Fruit fly (Drosophila melanogaster) whole organism, embryonic: ENCODE measurements around the gene CG42579.
A peak's percentile ranks its signal among the peaks of the same experiment; 100 is the strongest.

Source experiments
- Abd-B ChIP-seq: fragments of 200-800 bp; sonication (Bioruptor generic); optimal IDR thresholded peaks from 2 replicates; lab custom pipeline; 2018; ENCODE audit warnings: missing biosample characterization, mild to moderate bottlenecking, missing genetic modification characterization, moderate library complexity
- Antp ChIP-seq: fragments of 200-800 bp; sonication (Bioruptor generic); optimal IDR thresholded peaks from 3 replicates; lab custom pipeline; 2016; ENCODE audit warnings: missing biosample characterization, missing genetic modification characterization
- Atf3 ChIP-seq: fragments of 200-800 bp; sonication (Bioruptor generic); optimal IDR thresholded peaks from 3 replicates; lab custom pipeline; 2016; ENCODE audit warnings: missing biosample characterization, missing genetic modification characterization
- C15 ChIP-seq: fragments of 200-800 bp; sonication (Bioruptor generic); IDR thresholded peaks from 3 replicates; pipeline ENCODE4 v1.3.6; 2022; ENCODE audit warnings: missing biosample characterization, missing genetic modification characterization
- CG11504 ChIP-seq: fragments of 200-800 bp; sonication (Bioruptor generic); optimal IDR thresholded peaks from 3 replicates; lab custom pipeline; 2019; ENCODE audit warnings: missing biosample characterization, mild to moderate bottlenecking, missing genetic modification characterization, moderate library complexity
- CG12104 ChIP-seq: fragments of 200-800 bp; sonication (Bioruptor generic); optimal IDR thresholded peaks from 3 replicates; lab custom pipeline; 2016; ENCODE audit warnings: missing biosample characterization, missing genetic modification characterization
- CG1233 ChIP-seq: fragments of 200-800 bp; sonication (Bioruptor generic); optimal IDR thresholded peaks from 4 replicates; lab custom pipeline; 2018; ENCODE audit warnings: missing biosample characterization, mild to moderate bottlenecking, missing genetic modification characterization
- CG14965 ChIP-seq: fragments of 200-800 bp; sonication (Bioruptor generic); optimal IDR thresholded peaks from 2 replicates; lab custom pipeline; 2016; ENCODE audit warnings: missing biosample characterization, missing genetic modification characterization, borderline replicate concordance
- CG1602 ChIP-seq: fragments of 200-800 bp; sonication (Bioruptor generic); optimal IDR thresholded peaks from 3 replicates; lab custom pipeline; 2016; ENCODE audit warnings: missing biosample characterization, missing genetic modification characterization
- CG17385 ChIP-seq: fragments of 200-800 bp; sonication (Bioruptor generic); optimal IDR thresholded peaks from 3 replicates; lab custom pipeline; 2018; ENCODE audit warnings: missing biosample characterization, mild to moderate bottlenecking, missing genetic modification characterization
- CG3065 ChIP-seq: fragments of 200-800 bp; sonication (Bioruptor generic); optimal IDR thresholded peaks from 2 replicates; lab custom pipeline; 2016; ENCODE audit warnings: missing biosample characterization, missing genetic modification characterization
- CG31388 ChIP-seq: fragments of 200-800 bp; sonication (Bioruptor generic); optimal IDR thresholded peaks from 2 replicates; lab custom pipeline; 2016; ENCODE audit warnings: missing biosample characterization, missing genetic modification characterization
- CG3407 ChIP-seq: fragments of 200-800 bp; sonication (Bioruptor generic); optimal IDR thresholded peaks from 2 replicates; lab custom pipeline; 2018; ENCODE audit warnings: missing biosample characterization, mild to moderate bottlenecking, missing genetic modification characterization
- CG34376 ChIP-seq: fragments of 200-800 bp; sonication (Bioruptor generic); optimal IDR thresholded peaks from 2 replicates; lab custom pipeline; 2018; ENCODE audit warnings: missing biosample characterization, mild to moderate bottlenecking, missing genetic modification characterization
- CG5245 ChIP-seq: fragments of 200-800 bp; sonication (Bioruptor generic); optimal IDR thresholded peaks from 3 replicates; lab custom pipeline; 2016; ENCODE audit warnings: missing biosample characterization, missing genetic modification characterization
- CG6272 ChIP-seq: fragments of 200-800 bp; sonication (Bioruptor generic); IDR thresholded peaks from 2 replicates; pipeline ENCODE4 v1.3.6; 2022; ENCODE audit warnings: missing biosample characterization, missing genetic modification characterization
- CG6689 ChIP-seq: fragments of 200-800 bp; sonication (Bioruptor generic); IDR thresholded peaks from 2 replicates; pipeline ENCODE4 v1.3.6; 2022; ENCODE audit warnings: missing biosample characterization, missing genetic modification characterization
- CG6854 ChIP-seq: fragments of 200-800 bp; sonication (Bioruptor generic); optimal IDR thresholded peaks from 3 replicates; lab custom pipeline; 2017; ENCODE audit warnings: missing biosample characterization, mild to moderate bottlenecking, missing genetic modification characterization
- CG7987 ChIP-seq: fragments of 200-800 bp; sonication (Bioruptor generic); optimal IDR thresholded peaks from 2 replicates; lab custom pipeline; 2018; ENCODE audit warnings: missing biosample characterization, mild to moderate bottlenecking, missing genetic modification characterization, moderate library complexity
- CG9876 ChIP-seq: fragments of 200-800 bp; sonication (Bioruptor generic); optimal IDR thresholded peaks from 2 replicates; lab custom pipeline; 2016; ENCODE audit warnings: missing biosample characterization, missing genetic modification characterization
- Dek ChIP-seq: fragments of 200-800 bp; sonication (Bioruptor generic); optimal IDR thresholded peaks from 3 replicates; lab custom pipeline; 2019; ENCODE audit warnings: missing biosample characterization, mild to moderate bottlenecking, missing genetic modification characterization, moderate library complexity
- Dip2 ChIP-seq: fragments of 200-800 bp; sonication (Bioruptor generic); IDR thresholded peaks from 2 replicates; pipeline ENCODE4 v1.3.6; 2022; ENCODE audit warnings: missing biosample characterization, missing genetic modification characterization
- Dip3 ChIP-seq: fragments of 200-800 bp; sonication (Bioruptor generic); optimal IDR thresholded peaks from 3 replicates; lab custom pipeline; 2016; ENCODE audit warnings: missing biosample characterization, missing genetic modification characterization
- Hmr ChIP-seq: fragments of 200-800 bp; sonication (Bioruptor generic); optimal IDR thresholded peaks from 3 replicates; lab custom pipeline; 2017; ENCODE audit warnings: mild to moderate bottlenecking, missing biosample characterization, missing genetic modification reagents, missing genetic modification characterization
- Hr3 ChIP-seq: fragments of 200-800 bp; sonication (Bioruptor generic); optimal IDR thresholded peaks from 3 replicates; lab custom pipeline; 2016; ENCODE audit warnings: missing biosample characterization, missing genetic modification characterization
- Jarid2 ChIP-seq: fragments of 200-800 bp; sonication (Bioruptor generic); optimal IDR thresholded peaks from 3 replicates; lab custom pipeline; 2017; ENCODE audit warnings: mild to moderate bottlenecking, missing biosample characterization, missing genetic modification reagents, missing genetic modification characterization
- NC2α ChIP-seq: fragments of 200-800 bp; sonication (Bioruptor generic); optimal IDR thresholded peaks from 2 replicates; lab custom pipeline; 2016; ENCODE audit warnings: missing biosample characterization, missing genetic modification characterization
- NfI ChIP-seq: fragments of 200-800 bp; sonication (Bioruptor generic); optimal IDR thresholded peaks from 3 replicates; lab custom pipeline; 2018; ENCODE audit warnings: missing biosample characterization, mild to moderate bottlenecking, missing genetic modification characterization, moderate library complexity
- Pdp1 ChIP-seq, 2 experiments: fragments of 200-800 bp; sonication (Bioruptor generic); optimal IDR thresholded peaks; 3 replicates each; lab custom pipeline; 2016; ENCODE audit warnings: missing biosample characterization in 2 of 2, missing genetic modification characterization in 2 of 2, mild to moderate bottlenecking in 1 of 2, moderate library complexity in 1 of 2
- Xbp1 ChIP-seq: fragments of 200-800 bp; sonication (Bioruptor generic); optimal IDR thresholded peaks from 3 replicates; lab custom pipeline; 2016; ENCODE audit warnings: missing biosample characterization, mild to moderate bottlenecking, missing genetic modification characterization
- ato ChIP-seq: fragments of 200-800 bp; sonication (Bioruptor generic); IDR thresholded peaks from 2 replicates; pipeline ENCODE4 v1.3.6; 2022; ENCODE audit warnings: missing biosample characterization, missing genetic modification characterization; ENCODE audit not compliant: partially characterized antibody
- cato ChIP-seq: fragments of 200-800 bp; sonication (Bioruptor generic); optimal IDR thresholded peaks from 2 replicates; lab custom pipeline; 2016; ENCODE audit warnings: missing biosample characterization, missing genetic modification characterization, borderline replicate concordance
- croc ChIP-seq: fragments of 200-800 bp; sonication (Bioruptor generic); conservative IDR thresholded peaks from 3 replicates; pipeline ENCODE4 v1.3.6; 2022; ENCODE audit warnings: missing biosample characterization, missing genetic modification characterization
- da ChIP-seq: fragments of 200-800 bp; sonication (Bioruptor generic); optimal IDR thresholded peaks from 2 replicates; lab custom pipeline; 2016; ENCODE audit warnings: missing biosample characterization, missing genetic modification characterization
- danr ChIP-seq: fragments of 200-800 bp; sonication (Bioruptor generic); IDR thresholded peaks from 2 replicates; pipeline ENCODE4 v1.3.6; 2022; ENCODE audit warnings: missing biosample characterization, missing genetic modification characterization
- dpn ChIP-seq, 2 experiments: fragments of 200-800 bp; sonication (Bioruptor generic); optimal IDR thresholded peaks; 3 replicates each; lab custom pipeline; 2016; ENCODE audit warnings: missing biosample characterization in 2 of 2, missing genetic modification characterization in 2 of 2
- eve ChIP-seq, 2 experiments: fragments of >200 bp; optimal IDR thresholded peaks; 2 replicates each; lab custom pipeline; 2017; ENCODE audit warnings: missing biosample characterization in 2 of 2, missing genetic modification characterization in 2 of 2
- gcm2 ChIP-seq: fragments of 200-800 bp; sonication (Bioruptor generic); optimal IDR thresholded peaks from 2 replicates; lab custom pipeline; 2016; ENCODE audit warnings: missing biosample characterization, missing genetic modification characterization
- gfzf ChIP-seq: fragments of 200-800 bp; sonication (Bioruptor generic); optimal IDR thresholded peaks from 2 replicates; lab custom pipeline; 2016; ENCODE audit warnings: missing biosample characterization, mild to moderate bottlenecking, missing genetic modification characterization, moderate library complexity
- gsb-n ChIP-seq: fragments of 200-800 bp; sonication (Bioruptor generic); optimal IDR thresholded peaks from 3 replicates; lab custom pipeline; 2018; ENCODE audit warnings: missing biosample characterization, mild to moderate bottlenecking, missing genetic modification characterization
- hbn ChIP-seq: fragments of 200-800 bp; sonication (Bioruptor generic); IDR thresholded peaks from 2 replicates; pipeline ENCODE4 v1.3.6; 2022; ENCODE audit warnings: missing biosample characterization, missing genetic modification characterization; ENCODE audit not compliant: partially characterized antibody
- her ChIP-seq: fragments of 200-800 bp; sonication (Bioruptor generic); optimal IDR thresholded peaks from 2 replicates; lab custom pipeline; 2016; ENCODE audit warnings: missing biosample characterization, missing genetic modification characterization
- odd ChIP-seq: fragments of 200-800 bp; sonication (Bioruptor generic); optimal IDR thresholded peaks from 2 replicates; lab custom pipeline; 2017; ENCODE audit warnings: missing biosample characterization, mild to moderate bottlenecking, missing genetic modification characterization
- sd ChIP-seq: fragments of 200-800 bp; sonication (Bioruptor generic); optimal IDR thresholded peaks from 3 replicates; lab custom pipeline; 2018; ENCODE audit warnings: missing biosample characterization, mild to moderate bottlenecking, missing genetic modification characterization, moderate library complexity
- sisA ChIP-seq: fragments of 200-800 bp; sonication (Bioruptor generic); IDR thresholded peaks from 2 replicates; pipeline ENCODE4 v1.3.6; 2022; ENCODE audit warnings: missing biosample characterization, missing genetic modification characterization
- unpg ChIP-seq: fragments of 200-800 bp; sonication (Bioruptor generic); optimal IDR thresholded peaks from 3 replicates; lab custom pipeline; 2018; ENCODE audit warnings: missing biosample characterization, mild to moderate bottlenecking, missing genetic modification characterization, moderate library complexity
- vnd ChIP-seq: fragments of 200-800 bp; sonication (Bioruptor generic); IDR thresholded peaks from 3 replicates; pipeline ENCODE4 v1.3.6; 2022; ENCODE audit warnings: missing biosample characterization, missing genetic modification characterization; ENCODE audit not compliant: partially characterized antibody
- vvl ChIP-seq: fragments of 200-800 bp; sonication (Bioruptor generic); IDR thresholded peaks from 2 replicates; pipeline ENCODE4 v1.3.6; 2022; ENCODE audit warnings: missing biosample characterization, missing genetic modification characterization
- wek ChIP-seq: fragments of 200-800 bp; sonication (Bioruptor generic); optimal IDR thresholded peaks from 3 replicates; lab custom pipeline; 2018; ENCODE audit warnings: missing biosample characterization, mild to moderate bottlenecking, missing genetic modification characterization, moderate library complexity
- zfh1 ChIP-seq: fragments of 200-800 bp; sonication (Bioruptor generic); IDR thresholded peaks from 3 replicates; pipeline ENCODE4 v1.3.6; 2022; ENCODE audit warnings: missing biosample characterization, missing genetic modification characterization

The CG42579 gene

dm6 chrX:20502776-20503503 is 24.5 kb upstream of the CG42579 start (continued):
- TF ChIP-seq wek (GFP tag; lab: Kevin White, UChicago), result no peak
- peak; percentile 53 for TF ChIP-seq CG34376 (GFP tag; lab: Kevin White, UChicago)
- TF ChIP-seq vvl, result 0 out of 2 replicates have a peak, but pooled peaks have one; percentile 44
- no peak for TF ChIP-seq Atf3
- TF ChIP-seq CG14965, result no peak
- peak; percentile 40 for TF ChIP-seq CG6854 (GFP tag; lab: Kevin White, UChicago)
- peak; percentile 19 for TF ChIP-seq da
- TF ChIP-seq CG12104 (GFP tag; lab: Kevin White, UChicago), result peak; percentile 32
- no peak for TF ChIP-seq sisA (GFP tag; lab: Robert Waterston, UW)
- no peak for TF ChIP-seq Antp (GFP tag; lab: Kevin White, UChicago)
- peak; percentile 56 for TF ChIP-seq CG6689 (GFP tag; lab: Robert Waterston, UW)
- TF ChIP-seq CG5245, result no peak
- no peak for TF ChIP-seq her (GFP tag; lab: Kevin White, UChicago)
- TF ChIP-seq CG7987, result no peak
- peak in 1 of 2 experiments; percentile 6 for TF ChIP-seq Pdp1 (GFP tag; optimal IDR thresholded peaks at IDR 0.05; lab: Kevin White, UChicago)
- TF ChIP-seq Abd-B (GFP tag; lab: Kevin White, UChicago), result no peak
- TF ChIP-seq CG6272, result no peak
- TF ChIP-seq dpn (GFP tag; optimal IDR thresholded peaks at IDR 0.05; lab: Kevin White, UChicago), result peak in 1 of 2 experiments; percentile 5
- TF ChIP-seq cato (GFP tag; lab: Kevin White, UChicago), result no peak
- no peak for TF ChIP-seq Jarid2
- peak; percentile 68 for TF ChIP-seq Hmr (GFP tag; lab: Kevin White, UChicago)
- TF ChIP-seq CG11504 (tag; lab: Kevin White, UChicago), result peak; percentile 68
- peak; percentile 10 for TF ChIP-seq Dek (tag; lab: Kevin White, UChicago)
- no peak for TF ChIP-seq NfI
- peak in 1 of 2 experiments; percentile 82 for TF ChIP-seq eve (GFP tag; optimal IDR thresholded peaks at IDR 0.05; lab: Kevin White, UChicago)
- no peak for TF ChIP-seq NC2α (GFP tag; lab: Kevin White, UChicago)
- no peak for TF ChIP-seq CG3065
- TF ChIP-seq CG31388 (GFP tag; lab: Kevin White, UChicago), result no peak
- TF ChIP-seq ato, result no peak
- no peak for TF ChIP-seq vnd
- peak; percentile 9 for TF ChIP-seq Hr3
- no peak for TF ChIP-seq hbn (GFP tag; lab: Robert Waterston, UW)
- TF ChIP-seq gcm2 (GFP tag; lab: Kevin White, UChicago), result no peak
- TF ChIP-seq zfh1 (GFP tag; lab: Robert Waterston, UW), result no peak
- peak; percentile 44 for TF ChIP-seq CG17385 (GFP tag; lab: Kevin White, UChicago)
- TF ChIP-seq unpg (GFP tag; lab: Kevin White, UChicago), result peak; percentile 34
- peak; percentile 21 for TF ChIP-seq Xbp1 (GFP tag; lab: Kevin White, UChicago)
- no peak for TF ChIP-seq Dip2
- TF ChIP-seq CG9876 (GFP tag; lab: Kevin White, UChicago), result no peak
- TF ChIP-seq gfzf (GFP tag; lab: Kevin White, UChicago), result no peak
- TF ChIP-seq sd, result no peak
- TF ChIP-seq Dip3, result no peak
- TF ChIP-seq CG1233 (GFP tag; lab: Kevin White, UChicago), result peak; percentile 42
- TF ChIP-seq C15 (GFP tag; lab: Robert Waterston, UW), result no peak
- no peak for TF ChIP-seq CG1602 (GFP tag; lab: Kevin White, UChicago)
- no peak for TF ChIP-seq croc (GFP tag; lab: Robert Waterston, UW)
- TF ChIP-seq gsb-n (tag; lab: Kevin White, UChicago), result no peak
- TF ChIP-seq CG3407, result no peak
- no peak for TF ChIP-seq odd (GFP tag; lab: Kevin White, UChicago)
- TF ChIP-seq danr, result no peak
